Worm (Caenorhabditis elegans) whole organism, midembryonic: Measurements from ENCODE around the gene ech-2.

Experiments used
- T22C8.4 ChIP-seq: fragments of 200-800 bp; sonication (Bioruptor generic); IDR thresholded peaks from 2 replicates; pipeline ENCODE4 v1.3.6; 2022; ENCODE audit warnings: missing genetic modification characterization, missing compliant biosample characterization
- cog-1 ChIP-seq: sonication (generic microtip); optimal IDR thresholded peaks from 2 replicates; lab custom pipeline; 2016; ENCODE audit warnings: missing genetic modification characterization, missing compliant biosample characterization
- flt-1 ChIP-seq: fragments of 200-800 bp; sonication (Bioruptor generic); IDR thresholded peaks from 2 replicates; pipeline ENCODE4 v1.3.6; 2022; ENCODE audit warnings: missing genetic modification characterization, missing compliant biosample characterization
- klf-2 ChIP-seq: fragments of 200-800 bp; sonication (Bioruptor generic); conservative IDR thresholded peaks from 2 replicates; pipeline ENCODE4 v1.3.6; 2022; ENCODE audit warnings: missing genetic modification reagents, missing genetic modification characterization, missing compliant biosample characterization
- med-1 ChIP-seq: sonication (generic microtip); optimal IDR thresholded peaks from 2 replicates; lab custom pipeline; 2017; ENCODE audit warnings: missing genetic modification characterization, mild to moderate bottlenecking, missing compliant biosample characterization, antibody characterized with exemption, missing genetic modification reagents; ENCODE audit not compliant: insufficient read depth
- ref-1 ChIP-seq: fragments of 200-800 bp; sonication (Bioruptor generic); conservative IDR thresholded peaks from 2 replicates; pipeline ENCODE4 v1.3.6; 2022; ENCODE audit warnings: missing genetic modification reagents, missing genetic modification characterization, missing compliant biosample characterization
- tab-1 ChIP-seq: fragments of 200-800 bp; sonication (Bioruptor generic); IDR thresholded peaks from 2 replicates; pipeline ENCODE4 v1.3.6; 2022; ENCODE audit warnings: missing genetic modification characterization, missing compliant biosample characterization
- ztf-23 ChIP-seq: fragments of 200-800 bp; sonication (Bioruptor generic); IDR thresholded peaks from 2 replicates; pipeline ENCODE4 v1.3.6; 2022; ENCODE audit warnings: missing genetic modification reagents, missing genetic modification characterization, missing compliant biosample characterization
- ztf-29 ChIP-seq: fragments of 200-800 bp; sonication (Bioruptor generic); IDR thresholded peaks from 2 replicates; pipeline ENCODE4 v1.3.6; 2022; ENCODE audit warnings: missing genetic modification reagents, missing genetic modification characterization, missing compliant biosample characterization

- TF ChIP-seq cog-1 (no peak), klf-2 (no peak), ztf-23 (no peak), flt-1 (no peak), ztf-29 (GFP tag; lab: Robert Waterston, UW) (no peak), T22C8.4 (no peak), ref-1 (no peak), med-1 (GFP tag; lab: Kevin White, UChicago) (no peak), tab-1 (GFP tag; lab: Robert Waterston, UW) (no peak)
Measured at ce11 chrIV:11851882-11852281, 4.3 kb downstream of the ech-2 start, which contains the start of gene F38H4.5.
